Fruit fly (Drosophila melanogaster) whole organism, wandering third instar larva: ENCODE results near the gene CG5167.

ENCODE experiments used
- Abd-B ChIP-seq: fragments of >200 bp; optimal IDR thresholded peaks from 2 replicates; lab custom pipeline; 2017; ENCODE audit warnings: missing biosample characterization, missing genetic modification characterization
- CG32264 ChIP-seq: fragments of 200-800 bp; sonication (Bioruptor generic); optimal IDR thresholded peaks from 2 replicates; lab custom pipeline; 2016; ENCODE audit warnings: missing biosample characterization, missing genetic modification characterization
- CG9705 ChIP-seq: fragments of 200-800 bp; sonication (Bioruptor generic); optimal IDR thresholded peaks from 2 replicates; lab custom pipeline; 2018; ENCODE audit warnings: missing biosample characterization, mild to moderate bottlenecking, missing genetic modification characterization
- CrebA ChIP-seq: fragments of 200-800 bp; sonication (Bioruptor generic); optimal IDR thresholded peaks from 2 replicates; lab custom pipeline; 2016; ENCODE audit warnings: missing biosample characterization, mild to moderate bottlenecking, missing genetic modification characterization, borderline replicate concordance
- Dfd ChIP-seq: fragments of >200 bp; optimal IDR thresholded peaks from 2 replicates; lab custom pipeline; 2017; ENCODE audit warnings: missing biosample characterization, missing genetic modification characterization
- Dif ChIP-seq: fragments of 200-275, 200-300 bp; sonication (Bioruptor generic); optimal IDR thresholded peaks from 2 replicates; lab custom pipeline; 2018; ENCODE audit warnings: missing biosample characterization, missing genetic modification characterization; ENCODE audit not compliant: partially characterized antibody
- GATAd ChIP-seq: sonication (Bioruptor generic); optimal IDR thresholded peaks from 2 replicates; lab custom pipeline; 2016; ENCODE audit warnings: missing biosample characterization, missing genetic modification characterization
- HLH106 ChIP-seq: fragments of 200-800 bp; optimal IDR thresholded peaks from 3 replicates; lab custom pipeline; 2019; ENCODE audit warnings: missing biosample characterization, mild to moderate bottlenecking, missing genetic modification characterization, moderate library complexity
- Hnf4 ChIP-seq: fragments of 200-800 bp; sonication (Bioruptor generic); optimal IDR thresholded peaks from 2 replicates; lab custom pipeline; 2016; ENCODE audit warnings: missing biosample characterization, mild to moderate bottlenecking, missing genetic modification characterization
- Hr78 ChIP-seq: fragments of >200 bp; optimal IDR thresholded peaks from 2 replicates; lab custom pipeline; 2017; ENCODE audit warnings: missing biosample characterization, missing genetic modification characterization
- Hr83 ChIP-seq: fragments of 200-300 bp; sonication (Bioruptor generic); optimal IDR thresholded peaks from 2 replicates; lab custom pipeline; 2016; ENCODE audit warnings: missing biosample characterization, mild to moderate bottlenecking, missing genetic modification characterization, moderate library complexity; ENCODE audit not compliant: poor library complexity, severe bottlenecking
- Jra ChIP-seq: sonication (Bioruptor generic); optimal IDR thresholded peaks from 2 replicates; lab custom pipeline; 2016; ENCODE audit warnings: missing biosample characterization, missing genetic modification characterization
- Mio ChIP-seq: sonication (Bioruptor generic); optimal IDR thresholded peaks from 2 replicates; lab custom pipeline; 2016; ENCODE audit warnings: missing biosample characterization, missing genetic modification characterization
- Myc ChIP-seq: fragments of >200 bp; optimal IDR thresholded peaks from 2 replicates; lab custom pipeline; 2017
- N ChIP-seq: fragments of >200 bp; optimal IDR thresholded peaks from 2 replicates; lab custom pipeline; 2018; ENCODE audit warnings: missing biosample characterization, missing external identifiers, missing genetic modification characterization
- OdsH ChIP-seq: fragments of 200-800 bp; sonication (Bioruptor generic); optimal IDR thresholded peaks from 2 replicates; lab custom pipeline; 2016; ENCODE audit warnings: missing biosample characterization, mild to moderate bottlenecking, missing genetic modification characterization
- Rel ChIP-seq, 2 experiments: fragments of 200-800 bp; sonication (Bioruptor generic) in 1 of 2; optimal IDR thresholded peaks; 2 replicates in 1 of 2; 3 replicates in 1 of 2; lab custom pipeline; 2016 to 2019; ENCODE audit warnings: mild to moderate bottlenecking in 2 of 2, missing biosample characterization in 2 of 2, missing genetic modification characterization in 2 of 2, moderate library complexity in 1 of 2
- Sp1 ChIP-seq: fragments of 200-800 bp; sonication (Bioruptor generic); optimal IDR thresholded peaks from 3 replicates; lab custom pipeline; 2019; ENCODE audit warnings: missing biosample characterization, mild to moderate bottlenecking, missing genetic modification characterization, moderate library complexity
- Vsx2 ChIP-seq: fragments of 200-300, 225-300 bp; sonication (Bioruptor generic); optimal IDR thresholded peaks from 2 replicates; lab custom pipeline; 2018; ENCODE audit warnings: missing biosample characterization, missing genetic modification characterization; ENCODE audit not compliant: partially characterized antibody
- br ChIP-seq: fragments of 200-800 bp; sonication (Bioruptor generic); optimal IDR thresholded peaks from 2 replicates; lab custom pipeline; 2016; ENCODE audit warnings: missing biosample characterization, missing genetic modification characterization
- brk ChIP-seq: fragments of 200-800 bp; sonication (Bioruptor generic); optimal IDR thresholded peaks from 2 replicates; lab custom pipeline; 2016; ENCODE audit warnings: missing biosample characterization, mild to moderate bottlenecking, missing genetic modification characterization
- dl ChIP-seq, 2 experiments: fragments of 175-275, 200-275 bp in 1 of 2; fragments of 200-275 bp in 1 of 2; sonication (Bioruptor generic); optimal IDR thresholded peaks; lab custom pipeline; 2018; ENCODE audit warnings: mild to moderate bottlenecking in 2 of 2, missing biosample characterization in 2 of 2, missing genetic modification characterization in 2 of 2, moderate library complexity in 2 of 2; ENCODE audit not compliant: partially characterized antibody in 2 of 2, insufficient read depth in 1 of 2
- dmrt93B ChIP-seq: fragments of 200-800 bp; sonication (Bioruptor generic); optimal IDR thresholded peaks from 2 replicates; lab custom pipeline; 2018; ENCODE audit warnings: missing biosample characterization, mild to moderate bottlenecking, missing genetic modification characterization
- dsf ChIP-seq: sonication (Bioruptor generic); optimal IDR thresholded peaks from 2 replicates; lab custom pipeline; 2016; ENCODE audit warnings: missing biosample characterization, missing genetic modification characterization, borderline replicate concordance
- ey ChIP-seq: fragments of 200-800 bp; sonication (Bioruptor generic); optimal IDR thresholded peaks from 2 replicates; lab custom pipeline; 2016; ENCODE audit warnings: missing biosample characterization, missing genetic modification characterization
- foxo ChIP-seq, 2 experiments: fragments of 200-800 bp; sonication (Bioruptor generic); optimal IDR thresholded peaks; 2 replicates in 1 of 2; 3 replicates in 1 of 2; lab custom pipeline; 2016 to 2017; ENCODE audit warnings: missing biosample characterization in 2 of 2, missing genetic modification characterization in 2 of 2
- fru ChIP-seq: fragments of 200-800 bp; sonication (Bioruptor generic); optimal IDR thresholded peaks from 3 replicates; lab custom pipeline; 2016; ENCODE audit warnings: missing biosample characterization, mild to moderate bottlenecking, missing genetic modification characterization
- h ChIP-seq: fragments of 200-800 bp; sonication (Bioruptor generic); optimal IDR thresholded peaks from 3 replicates; lab custom pipeline; 2016; ENCODE audit warnings: missing biosample characterization, mild to moderate bottlenecking, missing genetic modification characterization
- jim ChIP-seq: fragments of 175-275, 200-325 bp; sonication (Bioruptor generic); optimal IDR thresholded peaks from 2 replicates; lab custom pipeline; 2016; ENCODE audit warnings: missing biosample characterization, mild to moderate bottlenecking, missing genetic modification characterization
- lola ChIP-seq: fragments of >200 bp; optimal IDR thresholded peaks from 2 replicates; lab custom pipeline; 2017; ENCODE audit warnings: missing biosample characterization, missing genetic modification characterization
- pan ChIP-seq: fragments of >200 bp; optimal IDR thresholded peaks from 2 replicates; lab custom pipeline; 2017
- psq ChIP-seq: fragments of 200-800 bp; sonication (Bioruptor generic); optimal IDR thresholded peaks from 3 replicates; lab custom pipeline; 2017; ENCODE audit warnings: missing biosample characterization, mild to moderate bottlenecking, missing genetic modification characterization, moderate library complexity
- rgr ChIP-seq: fragments of 200-800 bp; sonication (Bioruptor generic); optimal IDR thresholded peaks from 3 replicates; lab custom pipeline; 2016; ENCODE audit warnings: missing biosample characterization, mild to moderate bottlenecking, missing genetic modification characterization
- sage ChIP-seq: fragments of 200-800 bp; sonication (Bioruptor generic); optimal IDR thresholded peaks from 2 replicates; lab custom pipeline; 2016; ENCODE audit warnings: missing biosample characterization, mild to moderate bottlenecking, missing genetic modification characterization
- sv ChIP-seq: fragments of 200-800 bp; sonication (Bioruptor generic); optimal IDR thresholded peaks from 3 replicates; lab custom pipeline; 2016; ENCODE audit warnings: missing biosample characterization, missing genetic modification characterization
- tai ChIP-seq: sonication (Bioruptor generic); optimal IDR thresholded peaks from 2 replicates; lab custom pipeline; 2016; ENCODE audit warnings: missing biosample characterization, missing genetic modification characterization
- usp ChIP-seq: fragments of >200 bp; optimal IDR thresholded peaks from 2 replicates; lab custom pipeline; 2017; ENCODE audit warnings: missing biosample characterization, missing genetic modification characterization
- woc ChIP-seq: sonication (Bioruptor generic); optimal IDR thresholded peaks from 2 replicates; lab custom pipeline; 2016; ENCODE audit warnings: missing biosample characterization, mild to moderate bottlenecking, missing genetic modification characterization

The CG5167 gene

dm6 chr3R:12431030-12431489 lies 24.7 kb downstream of the CG5167 start, which contains the start of gene Prosalpha2 (continued):
- TF ChIP-seq brk (GFP tag; lab: Kevin White, UChicago) (no peak), CG9705 (GFP tag; lab: Kevin White, UChicago) (no peak), lola (GFP tag; lab: Kevin White, UChicago) (no peak), Dif (GFP tag; lab: Kevin White, UChicago) (no peak), tai (GFP tag; lab: Kevin White, UChicago) (no peak), Myc (lab: Kevin White, UChicago) (peak; percentile 38), sage (no peak), psq (GFP tag; lab: Kevin White, UChicago) (peak; percentile 12)

- TF ChIP-seq dl (GFP tag; optimal IDR thresholded peaks at IDR 0.05; lab: Kevin White, UChicago; ENCODE audit: insufficient read depth in 1 of 2, partially characterized antibody in 2 of 2): no peak
- TF ChIP-seq HLH106: peak; percentile 74
- no peak for TF ChIP-seq Abd-B (GFP tag; lab: Kevin White, UChicago)
- no peak for TF ChIP-seq Hr83 (GFP tag; lab: Kevin White, UChicago)
- peak; percentile 68 for TF ChIP-seq Sp1
- TF ChIP-seq Jra (GFP tag; lab: Kevin White, UChicago): no peak
- TF ChIP-seq Dif (GFP tag; lab: Kevin White, UChicago): no peak
- no peak for TF ChIP-seq GATAd (GFP tag; lab: Kevin White, UChicago)
- no peak for TF ChIP-seq sv (GFP tag; lab: Kevin White, UChicago)
- no peak for TF ChIP-seq h (GFP tag; lab: Kevin White, UChicago)
- TF ChIP-seq Rel (GFP tag; optimal IDR thresholded peaks at IDR 0.05; lab: Kevin White, UChicago): no peak
- TF ChIP-seq Rel (tag; optimal IDR thresholded peaks at IDR 0.05; lab: Kevin White, UChicago): peak; percentile 70
- TF ChIP-seq foxo (GFP tag; optimal IDR thresholded peaks at IDR 0.05; lab: Kevin White, UChicago): peak in 1 of 2 experiments; percentile 60
- TF ChIP-seq psq (GFP tag; lab: Kevin White, UChicago): peak; percentile 46
- no peak for TF ChIP-seq Mio (GFP tag; lab: Kevin White, UChicago)
- TF ChIP-seq ey (GFP tag; lab: Kevin White, UChicago): no peak
- TF ChIP-seq CrebA (GFP tag; lab: Kevin White, UChicago): no peak
- peak; percentile 32 for TF ChIP-seq OdsH (GFP tag; lab: Kevin White, UChicago)
- no peak for TF ChIP-seq Dfd (GFP tag; lab: Kevin White, UChicago)
- peak; percentile 18 for TF ChIP-seq rgr (GFP tag; lab: Kevin White, UChicago)
- no peak for TF ChIP-seq sage
- TF ChIP-seq dmrt93B: no peak
- TF ChIP-seq Myc (lab: Kevin White, UChicago): peak; percentile 95
- TF ChIP-seq CG32264 (GFP tag; lab: Kevin White, UChicago): no peak
- TF ChIP-seq Vsx2 (GFP tag; lab: Kevin White, UChicago): no peak
- no peak for TF ChIP-seq br (GFP tag; lab: Kevin White, UChicago)
- no peak for TF ChIP-seq Hnf4 (GFP tag; lab: Kevin White, UChicago)
- TF ChIP-seq lola (GFP tag; lab: Kevin White, UChicago): no peak
- TF ChIP-seq jim (GFP tag; lab: Kevin White, UChicago): no peak
- TF ChIP-seq CG9705 (GFP tag; lab: Kevin White, UChicago): peak; percentile 56
- TF ChIP-seq fru (GFP tag; lab: Kevin White, UChicago): no peak
- no peak for TF ChIP-seq tai (GFP tag; lab: Kevin White, UChicago)
- no peak for TF ChIP-seq dsf
- no peak for TF ChIP-seq brk (GFP tag; lab: Kevin White, UChicago)
- no peak for TF ChIP-seq woc (GFP tag; lab: Kevin White, UChicago)
- no peak for TF ChIP-seq pan
- no peak for TF ChIP-seq Hr78 (GFP tag; lab: Kevin White, UChicago)
- no peak for TF ChIP-seq N (GFP tag; lab: Kevin White, UChicago)
- no peak for TF ChIP-seq usp (GFP tag; lab: Kevin White, UChicago)
Observed at dm6 chr3R:12433764-12434163, 27.4 kb downstream of the CG5167 start, which contains the start of the genes Aos1 and Srlp. Gene Aos1 (minus strand): TSS chr3R:12433822. Gene Srlp (plus strand): TSS chr3R:12434098.
